Worm (Caenorhabditis elegans) whole organism, L3 larva: ENCODE measurements around the gene tsp-18.
A peak's percentile ranks its signal among the peaks of the same experiment; 100 is the strongest.

Experiments
- R02D3.7 ChIP-seq: fragments of 150-350 bp; optimal IDR thresholded peaks from 2 replicates; lab custom pipeline; 2014; ENCODE audit warnings: missing biosample characterization, missing genetic modification characterization
- ZK546.5 ChIP-seq: sonication (generic microtip); optimal IDR thresholded peaks from 2 replicates; lab custom pipeline; 2017; ENCODE audit warnings: missing biosample characterization, missing genetic modification characterization
- aly-2 ChIP-seq: fragments of 150-350 bp; optimal IDR thresholded peaks from 2 replicates; lab custom pipeline; 2014; ENCODE audit warnings: missing biosample characterization, missing genetic modification characterization
- ama-1 ChIP-seq: fragments of 150-350 bp; optimal IDR thresholded peaks from 2 replicates; lab custom pipeline; 2018
- ceh-16 ChIP-seq: sonication (generic microtip); optimal IDR thresholded peaks from 2 replicates; lab custom pipeline; 2017; ENCODE audit warnings: missing biosample characterization, missing genetic modification characterization
- ceh-28 ChIP-seq: fragments of 150-350 bp; optimal IDR thresholded peaks from 2 replicates; lab custom pipeline; 2014; ENCODE audit warnings: missing biosample characterization, missing genetic modification reagents, missing genetic modification characterization
- ceh-82 ChIP-seq: fragments of 150-350 bp; optimal IDR thresholded peaks from 2 replicates; lab custom pipeline; 2014; ENCODE audit warnings: missing biosample characterization, missing genetic modification characterization
- ceh-9 ChIP-seq: sonication (generic microtip); optimal IDR thresholded peaks from 2 replicates; lab custom pipeline; 2018; ENCODE audit warnings: missing biosample characterization, missing genetic modification characterization
- daf-12 ChIP-seq: fragments of 150-350 bp; optimal IDR thresholded peaks from 2 replicates; lab custom pipeline; 2014; ENCODE audit warnings: missing biosample characterization, missing genetic modification reagents, missing genetic modification characterization
- egl-27 ChIP-seq: sonication (generic microtip); optimal IDR thresholded peaks from 4 replicates; lab custom pipeline; 2017; ENCODE audit warnings: missing biosample characterization, missing genetic modification reagents, missing genetic modification characterization
- egl-5 ChIP-seq: fragments of 150-350 bp; optimal IDR thresholded peaks from 2 replicates; lab custom pipeline; 2017; ENCODE audit warnings: missing biosample characterization, missing genetic modification reagents, missing genetic modification characterization, inconsistent platforms
- elt-1 ChIP-seq: fragments of 150-350 bp; optimal IDR thresholded peaks from 2 replicates; lab custom pipeline; 2014; ENCODE audit warnings: missing biosample characterization, missing genetic modification characterization
- elt-2 ChIP-seq: sonication (generic microtip); optimal IDR thresholded peaks from 2 replicates; lab custom pipeline; 2016; ENCODE audit warnings: missing genetic modification reagents, mild to moderate bottlenecking, missing genetic modification characterization, missing compliant biosample characterization
- elt-3 ChIP-seq, 3 experiments: fragments of 150-350 bp in 1 of 3; sonication (generic microtip) in 2 of 3; optimal IDR thresholded peaks; 2 replicates in 2 of 3; 4 replicates in 1 of 3; lab custom pipeline; 2014 to 2017; ENCODE audit warnings: missing biosample characterization in 3 of 3, missing genetic modification characterization in 3 of 3
- eor-1 ChIP-seq, 2 experiments: fragments of 150-350 bp; optimal IDR thresholded peaks; 2 replicates each; lab custom pipeline; 2014 to 2018; ENCODE audit warnings: missing biosample characterization in 2 of 2, missing genetic modification characterization in 2 of 2
- fkh-10 ChIP-seq: sonication (generic microtip); optimal IDR thresholded peaks from 2 replicates; lab custom pipeline; 2017; ENCODE audit warnings: missing biosample characterization, missing genetic modification reagents, missing genetic modification characterization
- fkh-2 ChIP-seq: fragments of 150-350 bp; optimal IDR thresholded peaks from 2 replicates; lab custom pipeline; 2014; ENCODE audit warnings: missing biosample characterization, missing genetic modification reagents, missing genetic modification characterization
- fos-1 ChIP-seq: fragments of 150-350 bp; optimal IDR thresholded peaks from 2 replicates; lab custom pipeline; 2014; ENCODE audit warnings: missing biosample characterization, missing genetic modification characterization
- hmg-11 ChIP-seq: sonication (generic microtip); optimal IDR thresholded peaks from 2 replicates; lab custom pipeline; 2016; ENCODE audit warnings: missing genetic modification characterization, missing compliant biosample characterization
- jun-1 ChIP-seq: fragments of 150-350 bp; optimal IDR thresholded peaks from 2 replicates; lab custom pipeline; 2014; ENCODE audit warnings: missing biosample characterization, missing genetic modification reagents, missing genetic modification characterization
- lin-15B ChIP-seq: fragments of 150-350 bp; optimal IDR thresholded peaks from 2 replicates; lab custom pipeline; 2014; ENCODE audit warnings: missing biosample characterization, missing genetic modification characterization
- lin-39 ChIP-seq: fragments of 150-350 bp; optimal IDR thresholded peaks from 2 replicates; lab custom pipeline; 2018; ENCODE audit warnings: missing biosample characterization, missing genetic modification reagents, missing genetic modification characterization
- lsy-12 ChIP-seq: sonication (generic microtip); optimal IDR thresholded peaks from 2 replicates; lab custom pipeline; 2016; ENCODE audit warnings: mild to moderate bottlenecking, missing genetic modification characterization, missing compliant biosample characterization
- mdl-1 ChIP-seq: fragments of 150-350 bp; optimal IDR thresholded peaks from 2 replicates; lab custom pipeline; 2014; ENCODE audit warnings: missing biosample characterization, missing genetic modification characterization
- mml-1 ChIP-seq: fragments of 150-350 bp; sonication (generic microtip); optimal IDR thresholded peaks from 3 replicates; lab custom pipeline; 2014; ENCODE audit warnings: missing biosample characterization, missing genetic modification characterization
- nfya-1 ChIP-seq: sonication (generic microtip); optimal IDR thresholded peaks from 2 replicates; lab custom pipeline; 2017; ENCODE audit warnings: missing genetic modification characterization, mild to moderate bottlenecking, missing compliant biosample characterization, antibody characterized with exemption, moderate library complexity; ENCODE audit not compliant: insufficient read depth
- nhr-11 ChIP-seq: fragments of 150-350 bp; optimal IDR thresholded peaks from 2 replicates; lab custom pipeline; 2014; ENCODE audit warnings: missing biosample characterization, missing genetic modification characterization
- nhr-12 ChIP-seq: fragments of 150-350 bp; optimal IDR thresholded peaks from 2 replicates; lab custom pipeline; 2014; ENCODE audit warnings: missing biosample characterization, missing genetic modification characterization
- nhr-23 ChIP-seq: fragments of 150-350 bp; optimal IDR thresholded peaks from 2 replicates; lab custom pipeline; 2014; ENCODE audit warnings: missing biosample characterization, missing genetic modification reagents, missing genetic modification characterization
- nhr-237 ChIP-seq: fragments of 150-350 bp; optimal IDR thresholded peaks from 2 replicates; lab custom pipeline; 2014; ENCODE audit warnings: missing biosample characterization, missing genetic modification characterization
- nhr-25 ChIP-seq: sonication (generic microtip); optimal IDR thresholded peaks from 2 replicates; lab custom pipeline; 2017; ENCODE audit warnings: missing biosample characterization, missing genetic modification characterization
- nhr-28 ChIP-seq: fragments of 150-350 bp; optimal IDR thresholded peaks from 2 replicates; lab custom pipeline; 2014; ENCODE audit warnings: missing biosample characterization, missing genetic modification characterization
- nhr-43 ChIP-seq: sonication (generic microtip); optimal IDR thresholded peaks from 2 replicates; lab custom pipeline; 2016; ENCODE audit warnings: mild to moderate bottlenecking, missing genetic modification characterization, missing compliant biosample characterization; ENCODE audit not compliant: poor library complexity, severe bottlenecking
- nhr-67 ChIP-seq: fragments of 150-350 bp; optimal IDR thresholded peaks from 2 replicates; lab custom pipeline; 2014; ENCODE audit warnings: missing biosample characterization, missing genetic modification characterization
- nhr-76 ChIP-seq: fragments of 150-350 bp; sonication (generic microtip); optimal IDR thresholded peaks from 5 replicates; lab custom pipeline; 2014; ENCODE audit warnings: missing biosample characterization, missing genetic modification characterization
- nhr-77 ChIP-seq: fragments of 150-350 bp; optimal IDR thresholded peaks from 2 replicates; lab custom pipeline; 2014; ENCODE audit warnings: missing biosample characterization, missing genetic modification characterization
- pha-4 ChIP-seq: fragments of 150-350 bp; optimal IDR thresholded peaks from 2 replicates; lab custom pipeline; 2014; ENCODE audit warnings: missing biosample characterization, missing genetic modification reagents, missing genetic modification characterization
- pqm-1 ChIP-seq: fragments of 150-350 bp; optimal IDR thresholded peaks from 2 replicates; lab custom pipeline; 2017; ENCODE audit warnings: missing biosample characterization, missing genetic modification characterization, inconsistent platforms
- sea-2 ChIP-seq: fragments of 150-350 bp; sonication (generic microtip); optimal IDR thresholded peaks from 4 replicates; lab custom pipeline; 2014; ENCODE audit warnings: missing biosample characterization, missing genetic modification reagents, missing genetic modification characterization
- skn-1 ChIP-seq: fragments of 150-350 bp; optimal IDR thresholded peaks from 2 replicates; lab custom pipeline; 2014; ENCODE audit warnings: missing biosample characterization, missing genetic modification characterization
- snpc-4 ChIP-seq: fragments of 150-350 bp; optimal IDR thresholded peaks from 2 replicates; lab custom pipeline; 2014; ENCODE audit warnings: missing biosample characterization, missing genetic modification characterization
- tbx-2 ChIP-seq: sonication (generic microtip); optimal IDR thresholded peaks from 2 replicates; lab custom pipeline; 2016; ENCODE audit warnings: mild to moderate bottlenecking, missing genetic modification characterization, missing compliant biosample characterization
- unc-39 ChIP-seq: sonication (generic microtip); optimal IDR thresholded peaks from 4 replicates; lab custom pipeline; 2017; ENCODE audit warnings: missing biosample characterization, missing genetic modification characterization
- unc-62 ChIP-seq: fragments of 150-350 bp; sonication (generic microtip); optimal IDR thresholded peaks from 4 replicates; lab custom pipeline; 2014; ENCODE audit warnings: missing biosample characterization, missing genetic modification reagents, missing genetic modification characterization
- zag-1 ChIP-seq: fragments of 150-350 bp; optimal IDR thresholded peaks from 2 replicates; lab custom pipeline; 2014; ENCODE audit warnings: missing biosample characterization, missing genetic modification characterization
- ztf-11 ChIP-seq: fragments of 150-350 bp; optimal IDR thresholded peaks from 2 replicates; lab custom pipeline; 2014; ENCODE audit warnings: missing biosample characterization, missing genetic modification characterization
- ztf-4 ChIP-seq: fragments of 150-350 bp; optimal IDR thresholded peaks from 2 replicates; lab custom pipeline; 2014; ENCODE audit warnings: missing biosample characterization, missing genetic modification characterization

The tsp-18 gene

DNA sequence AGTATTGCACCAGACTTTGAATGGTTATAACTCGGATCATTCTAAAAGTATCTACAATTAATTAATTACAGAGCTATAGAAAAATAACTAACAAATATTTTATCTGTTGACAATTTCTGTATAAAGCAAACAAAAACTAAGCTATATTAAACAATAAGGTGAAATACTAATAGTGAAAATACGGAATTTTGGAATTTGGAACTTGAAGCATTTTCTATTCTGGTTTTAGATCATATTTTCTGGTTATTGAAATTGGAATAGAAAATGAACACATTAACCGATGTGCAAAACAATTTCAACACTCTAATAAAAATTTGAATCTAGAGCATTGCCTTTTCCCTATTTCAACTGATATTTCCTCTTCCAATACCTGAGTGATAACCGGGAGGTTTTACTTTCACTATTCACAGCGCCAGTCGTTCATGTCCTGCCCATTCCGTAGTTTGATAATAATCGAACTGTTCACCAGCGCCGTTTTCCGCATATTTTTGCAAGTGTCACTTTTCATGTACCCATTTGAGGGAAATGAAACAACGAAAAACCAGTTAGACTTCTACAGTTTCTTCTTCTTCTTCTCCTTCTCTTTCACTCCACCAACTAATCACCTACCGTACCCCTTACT lies 4.4 kb upstream of the tsp-18 start:
- no peak for TF ChIP-seq eor-1 (tag; optimal IDR thresholded peaks at IDR 0.05; lab: Kevin White, UChicago)
- TF ChIP-seq elt-2 (tag; lab: Kevin White, UChicago): peak; percentile 65
- TF ChIP-seq, all 47 proteins: peak for 1

DNA sequence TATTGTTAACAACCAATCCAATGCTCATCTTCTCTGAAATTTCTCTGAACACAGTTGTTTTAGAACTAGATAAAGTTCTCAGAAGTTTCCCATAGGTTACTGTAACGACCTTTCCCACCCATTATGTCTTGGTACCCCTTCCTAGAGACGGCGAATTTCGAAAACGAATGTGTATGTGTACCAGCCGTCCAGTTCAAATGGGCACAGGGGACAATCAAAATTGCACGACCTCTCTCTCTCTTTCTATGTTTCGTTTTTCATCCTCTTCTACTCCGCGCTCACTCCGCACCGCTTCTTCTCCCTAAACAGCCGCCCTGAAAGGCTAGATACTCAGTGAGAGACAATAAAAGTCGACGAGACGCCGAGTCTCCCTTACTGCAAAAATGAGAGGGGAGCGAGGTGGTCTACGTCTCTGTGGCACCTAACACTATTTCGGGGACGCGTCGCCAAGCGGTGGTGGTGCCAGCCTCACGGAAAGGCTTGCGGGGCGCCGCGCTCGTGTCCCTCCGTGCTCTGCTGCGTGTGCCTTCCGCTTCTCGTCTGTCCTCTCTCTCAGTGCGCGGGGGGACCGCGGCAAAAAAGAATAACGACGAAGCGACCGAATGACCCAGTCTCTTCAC lies 2.8 kb upstream of the tsp-18 start:
- no peak for TF ChIP-seq ZK546.5 (tag; lab: Kevin White, UChicago)
- no peak for TF ChIP-seq nhr-77 (tag; lab: Kevin White, UChicago)
- TF ChIP-seq aly-2 (tag; lab: Kevin White, UChicago): no peak
- TF ChIP-seq snpc-4 (tag; lab: Kevin White, UChicago): peak; percentile 52
- TF ChIP-seq mml-1: no peak
- TF ChIP-seq elt-2 (tag; lab: Kevin White, UChicago): peak; percentile 28
- TF ChIP-seq ceh-16 (tag; lab: Kevin White, UChicago): no peak
- no peak for TF ChIP-seq nhr-28 (tag; lab: Kevin White, UChicago)
- no peak for TF ChIP-seq ceh-9 (tag; lab: Kevin White, UChicago)
- no peak for TF ChIP-seq elt-1 (tag; lab: Kevin White, UChicago)
- no peak for TF ChIP-seq unc-39 (tag; lab: Kevin White, UChicago)
- no peak for TF ChIP-seq lin-15B (tag; lab: Kevin White, UChicago)
- peak; percentile 35 for TF ChIP-seq nhr-43 (tag; lab: Kevin White, UChicago)
- no peak for TF ChIP-seq egl-27
- TF ChIP-seq eor-1 (tag; optimal IDR thresholded peaks at IDR 0.05; lab: Kevin White, UChicago): no peak
- peak; percentile 21 for TF ChIP-seq unc-62 (GFP tag; lab: Kevin White, UChicago)
- no peak for TF ChIP-seq zag-1 (tag; lab: Kevin White, UChicago)
- no peak for TF ChIP-seq nhr-237
- TF ChIP-seq ceh-28 (tag; lab: Kevin White, UChicago): no peak
- TF ChIP-seq nhr-67 (tag; lab: Kevin White, UChicago): no peak
- TF ChIP-seq tbx-2 (tag; lab: Kevin White, UChicago): peak; percentile 62
- TF ChIP-seq egl-5: peak; percentile 76
- no peak for TF ChIP-seq fkh-2 (tag; lab: Kevin White, UChicago)
- no peak for TF ChIP-seq jun-1
- no peak for TF ChIP-seq daf-12 (tag; lab: Kevin White, UChicago)
- TF ChIP-seq elt-3 (tag; optimal IDR thresholded peaks at IDR 0.05; lab: Kevin White, UChicago): no peak
- no peak for TF ChIP-seq nhr-12
- TF ChIP-seq lsy-12 (tag; lab: Kevin White, UChicago): peak; percentile 38
- TF ChIP-seq nhr-11: no peak
- no peak for TF ChIP-seq sea-2
- no peak for TF ChIP-seq nhr-76 (tag; lab: Kevin White, UChicago)
- peak; percentile 5 for TF ChIP-seq pha-4
- peak; percentile 23 for TF ChIP-seq ceh-82 (tag; lab: Kevin White, UChicago)
- no peak for TF ChIP-seq R02D3.7
- TF ChIP-seq nhr-25 (tag; lab: Kevin White, UChicago): no peak
- TF ChIP-seq fos-1 (tag; lab: Kevin White, UChicago): no peak
- peak; percentile 68 for TF ChIP-seq ama-1 (lab: Kevin White, UChicago)
- TF ChIP-seq nhr-23 (tag; lab: Kevin White, UChicago): peak; percentile 72
- no peak for TF ChIP-seq fkh-10 (GFP tag; lab: Kevin White, UChicago)
- peak; percentile 75 for TF ChIP-seq nfya-1 (tag; lab: Kevin White, UChicago)
- peak; percentile 72 for TF ChIP-seq hmg-11 (tag; lab: Kevin White, UChicago)
- peak; percentile 6 for TF ChIP-seq pqm-1 (tag; lab: Kevin White, UChicago)
- peak; percentile 5 for TF ChIP-seq lin-39 (tag; lab: Kevin White, UChicago)
- no peak for TF ChIP-seq ztf-11 (tag; lab: Kevin White, UChicago)
- no peak for TF ChIP-seq ztf-4 (tag; lab: Kevin White, UChicago)
- no peak for TF ChIP-seq skn-1 (tag; lab: Kevin White, UChicago)
- TF ChIP-seq mdl-1 (tag; lab: Kevin White, UChicago): no peak
